Fruit fly (Drosophila melanogaster) whole organism, adult: Measurements from ENCODE around the gene CG3568.
A peak's percentile ranks its signal among the peaks of the same experiment; 100 is the strongest.

Experiments used
- CG11617 ChIP-seq: fragments of 200-800 bp; sonication (Bioruptor generic); optimal IDR thresholded peaks from 2 replicates; lab custom pipeline; 2017; ENCODE audit warnings: mild to moderate bottlenecking, missing biosample characterization, missing genetic modification reagents, missing genetic modification characterization
- CG12768 ChIP-seq: fragments of 200-800 bp; sonication (Bioruptor generic); optimal IDR thresholded peaks from 2 replicates; lab custom pipeline; 2017; ENCODE audit warnings: missing biosample characterization, missing genetic modification characterization, mild to moderate bottlenecking, moderate library complexity, missing genetic modification reagents
- CG14711 ChIP-seq: fragments of 200-800 bp; sonication (Bioruptor generic); optimal IDR thresholded peaks from 2 replicates; lab custom pipeline; 2018; ENCODE audit warnings: missing biosample characterization, mild to moderate bottlenecking, missing genetic modification characterization, moderate library complexity
- CG1620 ChIP-seq: fragments of 200-800 bp; sonication (Bioruptor generic); optimal IDR thresholded peaks from 2 replicates; lab custom pipeline; 2016; ENCODE audit warnings: missing biosample characterization, missing genetic modification characterization
- CG33017 ChIP-seq: fragments of 200-800 bp; sonication (Bioruptor generic); optimal IDR thresholded peaks from 2 replicates; lab custom pipeline; 2018; ENCODE audit warnings: missing biosample characterization, mild to moderate bottlenecking, missing genetic modification characterization, moderate library complexity
- CG5204 ChIP-seq: fragments of 200-800 bp; sonication (Bioruptor generic); optimal IDR thresholded peaks from 2 replicates; lab custom pipeline; 2016; ENCODE audit warnings: missing biosample characterization, missing genetic modification characterization
- CG7045 ChIP-seq: fragments of 200-800 bp; sonication (Bioruptor generic); optimal IDR thresholded peaks from 2 replicates; lab custom pipeline; 2017; ENCODE audit warnings: missing biosample characterization, mild to moderate bottlenecking, missing genetic modification characterization
- CG7101 ChIP-seq: fragments of 200-800 bp; sonication (Bioruptor generic); optimal IDR thresholded peaks from 2 replicates; lab custom pipeline; 2018; ENCODE audit warnings: missing biosample characterization, mild to moderate bottlenecking, missing genetic modification characterization, moderate library complexity
- Clk ChIP-seq: fragments of 200-800 bp; sonication (Bioruptor generic); optimal IDR thresholded peaks from 2 replicates; lab custom pipeline; 2017; ENCODE audit warnings: missing biosample characterization, missing genetic modification characterization
- Crg-1 ChIP-seq: fragments of 200-800 bp; sonication (Bioruptor generic); optimal IDR thresholded peaks from 2 replicates; lab custom pipeline; 2016; ENCODE audit warnings: missing biosample characterization, missing genetic modification characterization
- Hr96 ChIP-seq: fragments of 200-800 bp; sonication (Bioruptor generic); optimal IDR thresholded peaks from 2 replicates; lab custom pipeline; 2016; ENCODE audit warnings: missing biosample characterization, missing genetic modification characterization
- Mnt ChIP-seq: fragments of 200-800 bp; sonication (Bioruptor generic); optimal IDR thresholded peaks from 2 replicates; lab custom pipeline; 2016; ENCODE audit warnings: missing biosample characterization, mild to moderate bottlenecking, missing genetic modification characterization
- bab1 ChIP-seq: fragments of 200-800 bp; sonication (Bioruptor generic); optimal IDR thresholded peaks from 3 replicates; lab custom pipeline; 2019; ENCODE audit warnings: missing biosample characterization, mild to moderate bottlenecking, missing genetic modification characterization, moderate library complexity
- cic ChIP-seq: fragments of 200-800 bp; sonication (Bioruptor generic); optimal IDR thresholded peaks from 2 replicates; lab custom pipeline; 2017; ENCODE audit warnings: missing biosample characterization, mild to moderate bottlenecking, missing genetic modification characterization, moderate library complexity
- cnc ChIP-seq, 2 experiments: fragments of >200 bp; optimal IDR thresholded peaks; 2 replicates each; lab custom pipeline; 2017
- kay ChIP-seq: fragments of 200-800 bp; sonication (Bioruptor generic); peaks from one replicate; lab custom pipeline; 2016; ENCODE audit warnings: missing biosample characterization, missing genetic modification characterization, borderline replicate concordance
- ovo ChIP-seq: fragments of 200-800 bp; sonication (Bioruptor generic); optimal IDR thresholded peaks from 2 replicates; lab custom pipeline; 2016; ENCODE audit warnings: missing biosample characterization, missing genetic modification characterization
- pad ChIP-seq: fragments of 200-800 bp; sonication (Bioruptor generic); optimal IDR thresholded peaks from 3 replicates; lab custom pipeline; 2017; ENCODE audit warnings: missing biosample characterization, missing genetic modification characterization, mild to moderate bottlenecking, moderate library complexity, missing genetic modification reagents
- tj ChIP-seq: fragments of 200-800 bp; sonication (Bioruptor generic); optimal IDR thresholded peaks from 3 replicates; lab custom pipeline; 2017; ENCODE audit warnings: missing biosample characterization, mild to moderate bottlenecking, missing genetic modification characterization, moderate library complexity
- toe ChIP-seq: fragments of 200-800 bp; sonication (Bioruptor generic); optimal IDR thresholded peaks from 2 replicates; lab custom pipeline; 2016; ENCODE audit warnings: missing biosample characterization, missing genetic modification characterization

Gene CG3568

dm6 chrX:4542353-4542752 lies at the start of gene CG3568:
Gene CG3568, plus strand, starts transcription at chrX:4542630.
- TF ChIP-seq kay (GFP tag; lab: Kevin White, UChicago) (no peak), CG12768 (GFP tag; lab: Kevin White, UChicago) (no peak), tj (GFP tag; lab: Kevin White, UChicago) (no peak)

dm6 chrX:4493192-4493900 lies 49.1 kb upstream of the CG3568 start:
- no peak for TF ChIP-seq toe (GFP tag; lab: Kevin White, UChicago)
- TF ChIP-seq Mnt (GFP tag; lab: Kevin White, UChicago) = no peak
- no peak for TF ChIP-seq CG33017 (tag; lab: Kevin White, UChicago)
- TF ChIP-seq CG12768 (GFP tag; lab: Kevin White, UChicago) = no peak
- TF ChIP-seq kay (GFP tag; lab: Kevin White, UChicago) = no peak

dm6 chrX:4498234-4498633 lies 44.2 kb upstream of the CG3568 start:
- TF ChIP-seq Hr96 (GFP tag; lab: Kevin White, UChicago) (no peak), Crg-1 (no peak), CG12768 (GFP tag; lab: Kevin White, UChicago) (no peak), CG11617 (no peak), kay (GFP tag; lab: Kevin White, UChicago) (no peak), ovo (GFP tag; lab: Kevin White, UChicago) (no peak), CG5204 (GFP tag; lab: Kevin White, UChicago) (no peak), CG14711 (tag; lab: Kevin White, UChicago) (no peak), cic (GFP tag; lab: Kevin White, UChicago) (no peak), bab1 (GFP tag; lab: Kevin White, UChicago) (no peak), toe (GFP tag; lab: Kevin White, UChicago) (no peak), CG7101 (tag; lab: Kevin White, UChicago) (no peak), Mnt (GFP tag; lab: Kevin White, UChicago) (no peak), pad (GFP tag; lab: Kevin White, UChicago) (no peak), CG33017 (tag; lab: Kevin White, UChicago) (no peak), cnc (optimal IDR thresholded peaks at IDR 0.05; lab: Kevin White, UChicago) (no peak)

- TF ChIP-seq toe (GFP tag; lab: Kevin White, UChicago) (no peak), Mnt (GFP tag; lab: Kevin White, UChicago) (no peak), pad (GFP tag; lab: Kevin White, UChicago) (no peak), CG33017 (tag; lab: Kevin White, UChicago) (no peak), Crg-1 (no peak), kay (GFP tag; lab: Kevin White, UChicago) (no peak), bab1 (GFP tag; lab: Kevin White, UChicago) (no peak), CG14711 (tag; lab: Kevin White, UChicago) (no peak), CG12768 (GFP tag; lab: Kevin White, UChicago) (no peak), CG1620 (GFP tag; lab: Kevin White, UChicago) (no peak), CG7045 (GFP tag; lab: Kevin White, UChicago) (no peak), CG7101 (tag; lab: Kevin White, UChicago) (no peak), Clk (no peak)
These were observed 38.9 kb upstream of the CG3568 start for dm6 chrX:4503542-4503941.

- no peak for TF ChIP-seq cic (GFP tag; lab: Kevin White, UChicago)
- TF ChIP-seq CG11617 = no peak
- no peak for TF ChIP-seq Hr96 (GFP tag; lab: Kevin White, UChicago)
- TF ChIP-seq Mnt (GFP tag; lab: Kevin White, UChicago) = no peak
- TF ChIP-seq CG1620 (GFP tag; lab: Kevin White, UChicago) = no peak
- TF ChIP-seq tj (GFP tag; lab: Kevin White, UChicago) = no peak
- TF ChIP-seq CG5204 (GFP tag; lab: Kevin White, UChicago) = no peak
- no peak for TF ChIP-seq CG7045 (GFP tag; lab: Kevin White, UChicago)
- TF ChIP-seq CG14711 (tag; lab: Kevin White, UChicago) = no peak
- TF ChIP-seq ovo (GFP tag; lab: Kevin White, UChicago) = no peak
- TF ChIP-seq CG12768 (GFP tag; lab: Kevin White, UChicago) = no peak
- TF ChIP-seq bab1 (GFP tag; lab: Kevin White, UChicago) = no peak
- TF ChIP-seq CG7101 (tag; lab: Kevin White, UChicago) = no peak
- no peak for TF ChIP-seq kay (GFP tag; lab: Kevin White, UChicago)
- TF ChIP-seq Clk = no peak
- TF ChIP-seq CG33017 (tag; lab: Kevin White, UChicago) = no peak
These were observed 37.1 kb upstream of the CG3568 start for dm6 chrX:4505318-4505717.

dm6 chrX:4507121-4507520 lies 35.3 kb upstream of the CG3568 start:
- TF ChIP-seq bab1 (GFP tag; lab: Kevin White, UChicago) (peak; percentile 15), cic (GFP tag; lab: Kevin White, UChicago) (no peak), CG7101 (tag; lab: Kevin White, UChicago) (no peak), CG11617 (no peak), Crg-1 (no peak)
